Fruit fly (Drosophila melanogaster) whole organism, embryonic: ENCODE results near the gene Phyhd1.
A peak's percentile ranks its signal among the peaks of the same experiment; 100 is the strongest.

Experiments used
- CG1024 ChIP-seq: fragments of 200-800 bp; sonication (Bioruptor generic); IDR thresholded peaks from 2 replicates; pipeline ENCODE4 v1.3.6; 2022; ENCODE audit warnings: missing biosample characterization, missing genetic modification characterization
- CG12391 ChIP-seq: fragments of 200-800 bp; sonication (Bioruptor generic); optimal IDR thresholded peaks from 3 replicates; lab custom pipeline; 2018; ENCODE audit warnings: missing biosample characterization, mild to moderate bottlenecking, missing genetic modification characterization, moderate library complexity
- CG14441 ChIP-seq: fragments of 200-800 bp; sonication (Bioruptor generic); IDR thresholded peaks from 2 replicates; pipeline ENCODE4 v1.3.6; 2022; ENCODE audit warnings: missing biosample characterization, missing genetic modification characterization
- CG15269 ChIP-seq: fragments of 200-800 bp; sonication (Bioruptor generic); optimal IDR thresholded peaks from 2 replicates; lab custom pipeline; 2018; ENCODE audit warnings: missing biosample characterization, mild to moderate bottlenecking, missing genetic modification characterization, moderate library complexity
- CG17361 ChIP-seq: fragments of 200-800 bp; sonication (Bioruptor generic); IDR thresholded peaks from 3 replicates; pipeline ENCODE4 v1.3.6; 2022; ENCODE audit warnings: missing biosample characterization, missing genetic modification characterization
- CG30020 ChIP-seq: fragments of 200-800 bp; optimal IDR thresholded peaks from 2 replicates; lab custom pipeline; 2019; ENCODE audit warnings: missing biosample characterization, mild to moderate bottlenecking, missing genetic modification characterization, moderate library complexity
- CG30431 ChIP-seq: fragments of 200-800 bp; sonication (Bioruptor generic); optimal IDR thresholded peaks from 2 replicates; lab custom pipeline; 2017; ENCODE audit warnings: missing biosample characterization, missing genetic modification characterization
- CG31441 ChIP-seq: fragments of 200-800 bp; sonication (Bioruptor generic); IDR thresholded peaks from 2 replicates; pipeline ENCODE4 v1.3.6; 2022; ENCODE audit warnings: missing biosample characterization, missing genetic modification characterization
- CG3726 ChIP-seq: fragments of 200-800 bp; sonication (Bioruptor generic); IDR thresholded peaks from 3 replicates; pipeline ENCODE4, ENCODE4 v1.3.6; 2022; ENCODE audit warnings: missing biosample characterization, missing genetic modification characterization
- CG7271 ChIP-seq: fragments of 200-800 bp; sonication (Bioruptor generic); optimal IDR thresholded peaks from 2 replicates; lab custom pipeline; 2018; ENCODE audit warnings: missing biosample characterization, mild to moderate bottlenecking, missing genetic modification characterization, moderate library complexity
- CG7372 ChIP-seq: fragments of 200-800 bp; sonication (Bioruptor generic); IDR thresholded peaks from 2 replicates; pipeline ENCODE4 v1.3.6; 2022; ENCODE audit warnings: missing biosample characterization, missing genetic modification characterization
- CG8089 ChIP-seq: fragments of 200-800 bp; sonication (Bioruptor generic); optimal IDR thresholded peaks from 3 replicates; lab custom pipeline; 2016; ENCODE audit warnings: missing biosample characterization, missing genetic modification characterization
- Deaf1 ChIP-seq: fragments of 200-800 bp; optimal IDR thresholded peaks from 3 replicates; lab custom pipeline; 2019; ENCODE audit warnings: missing biosample characterization, mild to moderate bottlenecking, missing genetic modification characterization, moderate library complexity
- Dek ChIP-seq: fragments of 200-800 bp; sonication (Bioruptor generic); optimal IDR thresholded peaks from 3 replicates; lab custom pipeline; 2019; ENCODE audit warnings: missing biosample characterization, mild to moderate bottlenecking, missing genetic modification characterization, moderate library complexity
- Dref ChIP-seq: fragments of 200-800 bp; sonication (Bioruptor generic); IDR thresholded peaks from 2 replicates; pipeline ENCODE4 v1.3.6; 2022; ENCODE audit warnings: missing biosample characterization, missing genetic modification characterization
- Drgx ChIP-seq: fragments of 200-800 bp; sonication (Bioruptor generic); IDR thresholded peaks from 2 replicates; pipeline ENCODE4 v1.3.6; 2022; ENCODE audit warnings: missing biosample characterization, missing genetic modification characterization
- E2f2 ChIP-seq: fragments of 200-800 bp; sonication (Bioruptor generic); IDR thresholded peaks from 2 replicates; pipeline ENCODE4 v1.3.6; 2022; ENCODE audit warnings: missing biosample characterization, missing genetic modification characterization
- Fer1 ChIP-seq: fragments of 200-800 bp; sonication (Bioruptor generic); optimal IDR thresholded peaks from 2 replicates; lab custom pipeline; 2017; ENCODE audit warnings: missing biosample characterization, mild to moderate bottlenecking, missing genetic modification characterization
- Gug ChIP-seq: fragments of 200-800 bp; sonication (Bioruptor generic); IDR thresholded peaks from 4 replicates; pipeline ENCODE4 v1.3.6; 2022; ENCODE audit warnings: missing biosample characterization, missing genetic modification characterization
- H2.0 ChIP-seq: fragments of 200-800 bp; sonication (Bioruptor generic); IDR thresholded peaks from 2 replicates; pipeline ENCODE4 v1.3.6; 2022; ENCODE audit warnings: missing biosample characterization, missing genetic modification characterization
- HmgD ChIP-seq: fragments of 200-800 bp; sonication (Bioruptor generic); optimal IDR thresholded peaks from 3 replicates; lab custom pipeline; 2016; ENCODE audit warnings: missing biosample characterization, missing genetic modification characterization
- Hr3 ChIP-seq: fragments of 200-800 bp; sonication (Bioruptor generic); optimal IDR thresholded peaks from 3 replicates; lab custom pipeline; 2016; ENCODE audit warnings: missing biosample characterization, missing genetic modification characterization
- NFAT ChIP-seq: fragments of 200-800 bp; sonication (Bioruptor generic); IDR thresholded peaks from 2 replicates; pipeline ENCODE4 v1.3.6; 2022; ENCODE audit warnings: missing biosample characterization, missing genetic modification characterization
- Poxn ChIP-seq: fragments of 200-800 bp; sonication (Bioruptor generic); IDR thresholded peaks from 2 replicates; pipeline ENCODE4 v1.3.6; 2022; ENCODE audit warnings: missing biosample characterization, missing genetic modification characterization
- Ptx1 ChIP-seq: fragments of 200-800 bp; sonication (Bioruptor generic); IDR thresholded peaks from 2 replicates; pipeline ENCODE4 v1.3.6; 2022; ENCODE audit warnings: missing biosample characterization, missing genetic modification characterization
- Side ChIP-seq: fragments of 200-800 bp; sonication (Bioruptor generic); optimal IDR thresholded peaks from 2 replicates; lab custom pipeline; 2016; ENCODE audit warnings: missing biosample characterization, missing genetic modification characterization
- Sox102F ChIP-seq: fragments of 200-800 bp; sonication (Bioruptor generic); optimal IDR thresholded peaks from 2 replicates; lab custom pipeline; 2018; ENCODE audit warnings: missing biosample characterization, mild to moderate bottlenecking, missing genetic modification characterization, moderate library complexity
- Ssrp ChIP-seq: fragments of 200-800 bp; sonication (Bioruptor generic); optimal IDR thresholded peaks from 2 replicates; lab custom pipeline; 2018; ENCODE audit warnings: missing biosample characterization, mild to moderate bottlenecking, missing genetic modification characterization, moderate library complexity
- Trl ChIP-seq, 3 experiments: fragments of >200 bp in 2 of 3; fragments of 200-800 bp in 1 of 3; sonication (Bioruptor generic) in 1 of 3; optimal IDR thresholded peaks; 2 replicates in 1 of 3; 3 replicates in 2 of 3; lab custom pipeline; 2016 to 2017; ENCODE audit warnings: missing biosample characterization in 1 of 3, missing genetic modification characterization in 1 of 3
- Usf ChIP-seq: fragments of 200-800 bp; sonication (Bioruptor generic); optimal IDR thresholded peaks from 2 replicates; lab custom pipeline; 2017; ENCODE audit warnings: missing genotype, missing biosample characterization, missing genetic modification characterization
- abd-A ChIP-seq: fragments of 200-800 bp; sonication (Bioruptor generic); optimal IDR thresholded peaks from 3 replicates; lab custom pipeline; 2019; ENCODE audit warnings: missing biosample characterization, mild to moderate bottlenecking, missing genetic modification characterization, moderate library complexity
- ato ChIP-seq: fragments of 200-800 bp; sonication (Bioruptor generic); IDR thresholded peaks from 2 replicates; pipeline ENCODE4 v1.3.6; 2022; ENCODE audit warnings: missing biosample characterization, missing genetic modification characterization; ENCODE audit not compliant: partially characterized antibody
- bowl ChIP-seq: fragments of 200-800 bp; sonication (Bioruptor generic); IDR thresholded peaks from 2 replicates; pipeline ENCODE4 v1.3.6; 2022; ENCODE audit warnings: missing biosample characterization, missing genetic modification characterization
- chn ChIP-seq: fragments of 200-800 bp; sonication (Bioruptor generic); optimal IDR thresholded peaks from 2 replicates; lab custom pipeline; 2016; ENCODE audit warnings: missing biosample characterization, missing genetic modification characterization
- crol ChIP-seq: fragments of 200-800 bp; sonication (Bioruptor generic); IDR thresholded peaks from 2 replicates; pipeline ENCODE4 v1.3.6; 2022; ENCODE audit warnings: missing biosample characterization, missing genetic modification characterization
- crp ChIP-seq, 2 experiments: fragments of 200-800 bp; sonication (Bioruptor generic); optimal IDR thresholded peaks; 2 replicates in 1 of 2; 3 replicates in 1 of 2; lab custom pipeline; 2017; ENCODE audit warnings: missing biosample characterization in 2 of 2, missing genetic modification characterization in 2 of 2, mild to moderate bottlenecking in 1 of 2, moderate library complexity in 1 of 2
- da ChIP-seq: fragments of 200-800 bp; sonication (Bioruptor generic); optimal IDR thresholded peaks from 2 replicates; lab custom pipeline; 2016; ENCODE audit warnings: missing biosample characterization, missing genetic modification characterization
- ems ChIP-seq: fragments of 200-800 bp; sonication (Bioruptor generic); optimal IDR thresholded peaks from 3 replicates; lab custom pipeline; 2016; ENCODE audit warnings: missing biosample characterization, missing genetic modification characterization
- grau ChIP-seq: fragments of 200-800 bp; optimal IDR thresholded peaks from 3 replicates; lab custom pipeline; 2019; ENCODE audit warnings: missing biosample characterization, mild to moderate bottlenecking, missing genetic modification characterization, moderate library complexity
- jigr1 ChIP-seq: fragments of 200-800 bp; sonication (Bioruptor generic); IDR thresholded peaks from 3 replicates; pipeline ENCODE4 v1.3.6; 2022; ENCODE audit warnings: missing biosample characterization, missing genetic modification characterization
- kah ChIP-seq: fragments of 200-800 bp; sonication (Bioruptor generic); optimal IDR thresholded peaks from 2 replicates; lab custom pipeline; 2018; ENCODE audit warnings: missing biosample characterization, mild to moderate bottlenecking, missing genetic modification characterization
- lab ChIP-seq: fragments of 200-800 bp; sonication (Bioruptor generic); optimal IDR thresholded peaks from 3 replicates; lab custom pipeline; 2017; ENCODE audit warnings: missing biosample characterization, missing genetic modification characterization, mild to moderate bottlenecking, moderate library complexity, missing genetic modification reagents
- lola ChIP-seq, 3 experiments: fragments of >200 bp in 2 of 3; fragments of 200-800 bp in 1 of 3; sonication (Bioruptor generic) in 1 of 3; optimal IDR thresholded peaks; 2 replicates each; lab custom pipeline; 2017 to 2019; ENCODE audit warnings: missing biosample characterization in 3 of 3, missing genetic modification characterization in 3 of 3, mild to moderate bottlenecking in 1 of 3, moderate library complexity in 1 of 3
- nerfin-1 ChIP-seq: fragments of 200-800 bp; sonication (Bioruptor generic); optimal IDR thresholded peaks from 3 replicates; lab custom pipeline; 2019; ENCODE audit warnings: missing biosample characterization, mild to moderate bottlenecking, missing genetic modification characterization, moderate library complexity
- ranshi ChIP-seq: fragments of 200-800 bp; sonication (Bioruptor generic); IDR thresholded peaks from 2 replicates; pipeline ENCODE4 v1.3.6; 2022; ENCODE audit warnings: missing biosample characterization, missing genetic modification characterization
- schlank ChIP-seq: fragments of 200-800 bp; sonication (Bioruptor generic); optimal IDR thresholded peaks from 2 replicates; lab custom pipeline; 2018; ENCODE audit warnings: missing biosample characterization, mild to moderate bottlenecking, missing genetic modification characterization
- sens ChIP-seq: fragments of 200-800 bp; sonication (Bioruptor generic); peaks from one replicate; lab custom pipeline; 2016; ENCODE audit warnings: missing biosample characterization, missing genetic modification characterization
- tin ChIP-seq: fragments of 200-800 bp; sonication (Bioruptor generic); optimal IDR thresholded peaks from 3 replicates; lab custom pipeline; 2016; ENCODE audit warnings: missing biosample characterization, missing genetic modification characterization
- tio ChIP-seq: fragments of 200-800 bp; sonication (Bioruptor generic); optimal IDR thresholded peaks from 2 replicates; lab custom pipeline; 2017; ENCODE audit warnings: missing biosample characterization, missing genetic modification characterization, inconsistent platforms
- trh ChIP-seq: fragments of 200-800 bp; sonication (Bioruptor generic); optimal IDR thresholded peaks from 2 replicates; lab custom pipeline; 2016; ENCODE audit warnings: missing biosample characterization, missing genetic modification characterization
- unpg ChIP-seq: fragments of 200-800 bp; sonication (Bioruptor generic); optimal IDR thresholded peaks from 3 replicates; lab custom pipeline; 2018; ENCODE audit warnings: missing biosample characterization, mild to moderate bottlenecking, missing genetic modification characterization, moderate library complexity
- zfh1 ChIP-seq: fragments of 200-800 bp; sonication (Bioruptor generic); IDR thresholded peaks from 3 replicates; pipeline ENCODE4 v1.3.6; 2022; ENCODE audit warnings: missing biosample characterization, missing genetic modification characterization

The Phyhd1 gene

dm6 chr3R:10655968-10656367, 24.8 kb downstream of the Phyhd1 start (continued):
- TF ChIP-seq tio (GFP tag; lab: Kevin White, UChicago): peak; percentile 23
- no peak for TF ChIP-seq trh
- TF ChIP-seq CG3726 (GFP tag; lab: Robert Waterston, UW): no peak
- peak; percentile 21 for TF ChIP-seq lab
- TF ChIP-seq E2f2: no peak
- TF ChIP-seq Usf: no peak
- TF ChIP-seq chn: peak; percentile 7
- TF ChIP-seq CG7372 (GFP tag; lab: Robert Waterston, UW): no peak
- no peak for TF ChIP-seq crol
- TF ChIP-seq Trl (optimal IDR thresholded peaks at IDR 0.05; lab: Kevin White, UChicago): no peak
- TF ChIP-seq Trl (GFP tag; optimal IDR thresholded peaks at IDR 0.05; lab: Kevin White, UChicago): peak; percentile 40
- TF ChIP-seq grau (tag; lab: Kevin White, UChicago): peak; percentile 34
- TF ChIP-seq CG12391 (tag; lab: Kevin White, UChicago): peak; percentile 18
- no peak for TF ChIP-seq abd-A (tag; lab: Kevin White, UChicago)
- peak; percentile 6 for TF ChIP-seq CG15269
- TF ChIP-seq Sox102F: peak; percentile 37
- no peak for TF ChIP-seq CG30020 (tag; lab: Kevin White, UChicago)
- peak; percentile 6 for TF ChIP-seq tin
- TF ChIP-seq crp (GFP tag; optimal IDR thresholded peaks at IDR 0.05; lab: Kevin White, UChicago): no peak
- TF ChIP-seq Poxn: no peak
- TF ChIP-seq Dek (tag; lab: Kevin White, UChicago): no peak
- no peak for TF ChIP-seq Gug (GFP tag; lab: Robert Waterston, UW)
- no peak for TF ChIP-seq H2.0 (GFP tag; lab: Robert Waterston, UW)
- TF ChIP-seq schlank (tag; lab: Kevin White, UChicago): no peak
- TF ChIP-seq ranshi (GFP tag; lab: Robert Waterston, UW): no peak; the same call in 1 of the 2 replicates
- TF ChIP-seq ato (GFP tag; lab: Robert Waterston, UW): no peak
- TF ChIP-seq jigr1 (GFP tag; lab: Robert Waterston, UW): no peak
- no peak for TF ChIP-seq Fer1 (GFP tag; lab: Kevin White, UChicago)
- TF ChIP-seq HmgD: no peak
- TF ChIP-seq CG30431 (GFP tag; lab: Kevin White, UChicago): peak; percentile 7
- TF ChIP-seq Deaf1 (tag; lab: Kevin White, UChicago): no peak
- TF ChIP-seq Ssrp (tag; lab: Kevin White, UChicago): peak; percentile 21
- no peak for TF ChIP-seq kah (GFP tag; lab: Kevin White, UChicago)
- 0 out of 2 replicates have a peak, but pooled peaks have one; percentile 23 for TF ChIP-seq Drgx (GFP tag; lab: Robert Waterston, UW)
- no peak for TF ChIP-seq bowl
- TF ChIP-seq CG8089: no peak
- TF ChIP-seq lola (GFP tag; optimal IDR thresholded peaks at IDR 0.05; lab: Kevin White, UChicago): peak in 1 of 3 experiments; percentile 36
- TF ChIP-seq Ptx1: no peak
- no peak for TF ChIP-seq CG7271 (tag; lab: Kevin White, UChicago)
- TF ChIP-seq Dref (GFP tag; lab: Robert Waterston, UW): no peak
- TF ChIP-seq CG14441 (GFP tag; lab: Robert Waterston, UW): peak; percentile 26; the same call in 1 of the 2 replicates
- TF ChIP-seq CG17361: peak; percentile 38; the same call in 1 of the 3 replicates
- TF ChIP-seq da (GFP tag; lab: Kevin White, UChicago): no peak
- peak; percentile 24 for TF ChIP-seq unpg (GFP tag; lab: Kevin White, UChicago)
- no peak for TF ChIP-seq NFAT (GFP tag; lab: Robert Waterston, UW)
- TF ChIP-seq zfh1 (GFP tag; lab: Robert Waterston, UW): peak; percentile 66; the same call in 2 of the 3 replicates
- TF ChIP-seq CG1024: no peak
- TF ChIP-seq sens (GFP tag; lab: Kevin White, UChicago): peak; percentile 89
- TF ChIP-seq Hr3 (GFP tag; lab: Kevin White, UChicago): no peak
- no peak for TF ChIP-seq ems (GFP tag; lab: Kevin White, UChicago)
- TF ChIP-seq Side (GFP tag; lab: Kevin White, UChicago): peak; percentile 27
- TF ChIP-seq nerfin-1 (tag; lab: Kevin White, UChicago): no peak
- no peak for TF ChIP-seq CG31441 (GFP tag; lab: Robert Waterston, UW)
